Worm (Caenorhabditis elegans) whole organism, L4 larva: ENCODE measurements around the gene Y52E8A.3.

Experiments
- mdl-1 ChIP-seq, 2 experiments: fragments of 150-350 bp in 1 of 2; sonication (generic microtip) in 1 of 2; optimal IDR thresholded peaks; 2 replicates each; lab custom pipeline; 2014 to 2017; ENCODE audit warnings: missing biosample characterization in 2 of 2, missing genetic modification characterization in 2 of 2
- nhr-28 ChIP-seq: fragments of 150-350 bp; optimal IDR thresholded peaks from 2 replicates; lab custom pipeline; 2014; ENCODE audit warnings: missing biosample characterization, missing genetic modification characterization
- nhr-77 ChIP-seq: fragments of 150-350 bp; optimal IDR thresholded peaks from 2 replicates; lab custom pipeline; 2014; ENCODE audit warnings: missing biosample characterization, missing genetic modification characterization
- unc-62 ChIP-seq, 3 experiments: fragments of 150-350 bp in 1 of 3; sonication (generic microtip); optimal IDR thresholded peaks in 2 of 3; peaks in 1 of 3; 1 replicate in 1 of 3; 2 replicates in 2 of 3; lab custom pipeline; 2014 to 2017; ENCODE audit warnings: missing biosample characterization in 3 of 3, missing genetic modification characterization in 3 of 3, missing genetic modification reagents in 3 of 3, missing genotype in 1 of 3
- vab-7 ChIP-seq: fragments of 200-800 bp; sonication (Bioruptor generic); IDR thresholded peaks from 2 replicates; pipeline ENCODE4 v1.3.6; 2022; ENCODE audit warnings: missing genetic modification reagents, missing genetic modification characterization, missing compliant biosample characterization
- zfp-3 ChIP-seq: fragments of 200-800 bp; sonication (Bioruptor generic); conservative IDR thresholded peaks from 2 replicates; pipeline ENCODE4 v1.3.6; 2022; ENCODE audit warnings: missing genetic modification reagents, missing genetic modification characterization, missing compliant biosample characterization
- ztf-11 ChIP-seq: fragments of 150-350 bp; optimal IDR thresholded peaks from 2 replicates; lab custom pipeline; 2014; ENCODE audit warnings: missing biosample characterization, missing genetic modification characterization

ce11 chrII:4286921-4287320 is 19.9 kb downstream of the Y52E8A.3 start:
- TF ChIP-seq nhr-77 (tag; lab: Kevin White, UChicago) (no peak), mdl-1 (tag; optimal IDR thresholded peaks at IDR 0.05; lab: Kevin White, UChicago) (no peak), vab-7 (GFP tag; lab: Robert Waterston, UW) (no peak), ztf-11 (no peak), nhr-28 (tag; lab: Kevin White, UChicago) (no peak), unc-62 (GFP tag; optimal IDR thresholded peaks at IDR 0.05 in 1 of 2; lab: Kevin White, UChicago) (no peak), unc-62 (tag; optimal IDR thresholded peaks at IDR 0.05; lab: Kevin White, UChicago) (no peak), zfp-3 (GFP tag; lab: Robert Waterston, UW) (no peak)
